Worm (Caenorhabditis elegans) whole organism, L4/young adult: ENCODE data around the gene hlh-28.
"Not testable (repeated sequence)": the region's sequence is repeated elsewhere in the genome, so short reads cannot be mapped to it uniquely, and the experiment has no call there.

Experiments used
- W03F9.2 ChIP-seq: fragments of 150-350 bp; optimal IDR thresholded peaks from 2 replicates; lab custom pipeline; 2014; ENCODE audit warnings: missing biosample characterization, missing genetic modification characterization
- dao-5 ChIP-seq: sonication (generic microtip); optimal IDR thresholded peaks from 2 replicates; lab custom pipeline; 2016; ENCODE audit warnings: missing genotype, missing genetic modification characterization, moderate library complexity, missing compliant biosample characterization
- him-1 ChIP-seq: sonication (generic microtip); optimal IDR thresholded peaks from 2 replicates; lab custom pipeline; 2016; ENCODE audit warnings: missing genotype, missing genetic modification reagents, missing genetic modification characterization, missing compliant biosample characterization

The hlh-28 gene

DNA sequence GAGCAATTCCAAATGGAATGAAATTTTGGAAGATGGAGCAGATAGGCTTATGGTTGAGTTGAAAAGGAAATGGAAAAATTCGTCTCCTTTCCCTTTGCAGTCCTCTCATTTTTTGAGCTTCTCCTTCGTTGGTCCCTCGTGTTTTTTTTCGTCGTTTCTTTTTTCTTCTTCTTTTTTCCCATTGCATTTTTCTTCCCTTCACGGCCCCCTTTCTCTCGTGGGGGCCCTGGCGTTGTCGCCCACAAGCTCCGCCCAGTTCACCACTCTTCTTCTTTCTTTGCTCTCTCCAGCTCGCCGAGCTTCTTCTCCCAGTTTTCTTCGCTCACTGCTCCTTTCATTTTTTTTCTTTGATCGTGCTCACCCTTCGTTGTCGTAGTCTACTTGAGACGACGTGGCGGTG is 31.4 kb upstream of the hlh-28 start:
- TF ChIP-seq dao-5 (tag; lab: Kevin White, UChicago) = no peak
- TF ChIP-seq him-1 = peak; percentile 30
- TF ChIP-seq W03F9.2 (tag; lab: Kevin White, UChicago) = no peak

ce11 chrX:17521425-17521824 is 29.4 kb upstream of the hlh-28 start:
- TF ChIP-seq dao-5 (tag; lab: Kevin White, UChicago) = no peak
- TF ChIP-seq W03F9.2 (tag; lab: Kevin White, UChicago) = no peak
- TF ChIP-seq him-1 = no peak

ce11 chrX:17527377-17527776 is 23.5 kb upstream of the hlh-28 start:
- TF ChIP-seq him-1 (no peak), dao-5 (tag; lab: Kevin White, UChicago) (no peak), W03F9.2 (tag; lab: Kevin White, UChicago) (no peak)

- TF ChIP-seq dao-5 (tag; lab: Kevin White, UChicago) = no peak
- TF ChIP-seq W03F9.2 (tag; lab: Kevin White, UChicago) = no peak
- no peak for TF ChIP-seq him-1
Measured at ce11 chrX:17528068-17528467, 22.8 kb upstream of the hlh-28 start, which contains the start of gene sup-10. Gene sup-10 (plus strand): TSS chrX:17528344.

DNA sequence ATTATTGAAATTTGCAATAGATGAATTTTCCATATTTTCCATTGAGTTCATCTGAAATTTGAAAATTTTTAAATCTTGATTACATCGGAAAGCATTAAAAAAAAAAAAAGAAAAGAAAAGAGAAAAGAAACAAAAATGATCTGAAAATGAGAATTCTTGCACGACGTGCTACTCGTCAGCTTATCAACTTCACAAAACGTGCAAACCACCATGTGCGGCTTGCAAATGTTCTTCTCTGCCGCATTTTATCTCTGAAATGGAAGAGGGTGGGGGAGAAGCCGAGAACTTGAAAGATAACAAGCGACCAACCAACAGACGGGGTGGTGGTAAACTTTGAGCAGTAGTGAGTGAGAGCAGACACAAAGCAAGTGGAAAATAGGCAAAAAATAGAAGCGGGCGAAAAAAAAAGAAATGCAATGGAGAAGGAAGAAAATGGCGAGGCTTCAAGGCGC is 16.8 kb upstream of the hlh-28 start, which contains the start of gene F31A3.3:
Gene F31A3.3, minus strand, starts transcription at position 51 of the 452 bp plus-strand sequence.
- TF ChIP-seq W03F9.2 (tag; lab: Kevin White, UChicago) (no peak), him-1 (no peak), dao-5 (tag; lab: Kevin White, UChicago) (no peak)

- TF ChIP-seq dao-5 (tag; lab: Kevin White, UChicago) = no peak
- TF ChIP-seq him-1 = no peak
- no peak for TF ChIP-seq W03F9.2 (tag; lab: Kevin White, UChicago)
Measured at ce11 chrX:17534877-17535276, 16.0 kb upstream of the hlh-28 start.

DNA sequence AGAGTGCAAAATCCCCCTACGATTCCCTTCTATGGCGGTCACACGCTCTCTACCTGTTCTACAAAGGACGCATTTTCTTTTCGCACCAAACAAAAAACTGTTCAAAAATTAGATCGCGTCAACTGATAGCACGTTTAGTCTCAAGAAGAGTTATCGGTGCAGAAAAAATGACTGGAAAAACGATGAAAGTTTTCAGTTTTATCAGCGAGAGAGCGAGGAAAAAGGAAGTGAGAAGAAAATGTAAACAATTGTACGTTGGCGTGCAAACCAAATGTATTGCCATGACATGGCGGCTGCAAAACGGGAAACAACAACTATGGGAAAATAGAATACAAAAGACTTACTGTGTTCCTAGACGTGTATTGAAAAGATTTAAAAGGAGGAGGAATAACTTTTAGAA is 13.3 kb upstream of the hlh-28 start:
- TF ChIP-seq dao-5 (tag; lab: Kevin White, UChicago) (no peak), W03F9.2 (tag; lab: Kevin White, UChicago) (no peak), him-1 (no peak)

- TF ChIP-seq dao-5 (tag; lab: Kevin White, UChicago) (no peak), W03F9.2 (tag; lab: Kevin White, UChicago) (no peak), him-1 (no peak)
Measured at ce11 chrX:17539968-17540367, 10.9 kb upstream of the hlh-28 start.

- TF ChIP-seq him-1 (peak; percentile 91), W03F9.2 (tag; lab: Kevin White, UChicago) (peak; percentile 68), dao-5 (tag; lab: Kevin White, UChicago) (no peak)
Measured at ce11 chrX:17544349-17544936, 6.4 kb upstream of the hlh-28 start.

- TF ChIP-seq dao-5 (tag; lab: Kevin White, UChicago) (no peak), him-1 (peak; percentile 22)
Measured at ce11 chrX:17545498-17545897, 5.4 kb upstream of the hlh-28 start.

DNA sequence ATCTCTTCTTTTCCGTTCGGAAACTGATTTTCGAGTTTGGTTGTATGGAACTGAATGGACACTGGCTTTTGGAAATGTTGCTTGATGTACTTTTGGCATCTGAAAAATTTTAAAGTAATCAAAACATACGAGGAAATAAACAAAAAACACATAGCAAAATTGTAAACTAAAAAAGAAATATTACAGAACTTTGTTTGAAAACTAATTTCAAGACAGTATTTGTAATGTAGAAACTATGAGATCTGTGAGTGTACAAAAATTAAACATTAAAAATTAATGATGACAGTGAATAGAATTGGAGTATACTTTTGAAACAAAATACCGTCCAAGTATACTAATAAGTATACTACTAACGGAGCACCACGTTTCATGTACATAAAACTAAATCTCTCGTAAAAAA is 2.3 kb upstream of the hlh-28 start, which contains the start of gene hlh-29:
Gene hlh-29, minus strand, starts transcription at position 101 of the 400 bp plus-strand sequence.
- TF ChIP-seq him-1; dao-5 (tag; lab: Kevin White, UChicago); W03F9.2 (tag; lab: Kevin White, UChicago): not testable (repeated sequence)

DNA sequence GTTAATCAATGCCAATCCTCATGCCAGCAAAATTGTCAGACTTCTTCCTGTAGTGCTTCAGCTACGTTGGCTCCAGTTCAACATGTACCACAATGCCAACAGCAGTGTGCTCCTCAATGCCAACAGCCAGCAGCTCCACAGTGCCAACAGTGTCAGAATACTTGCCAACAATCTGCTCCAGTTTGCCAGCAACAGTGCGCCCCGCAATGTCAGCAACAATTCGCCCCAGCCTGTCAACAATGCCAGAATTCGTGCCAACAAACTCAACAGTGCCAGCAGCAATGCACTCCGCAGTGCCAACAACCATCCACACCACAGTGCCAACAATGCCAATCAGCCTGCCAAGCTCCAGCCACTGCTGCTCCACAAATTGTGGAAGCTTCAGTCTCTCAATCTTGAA is 2.9 kb downstream of the hlh-28 start:
- TF ChIP-seq him-1 = no peak
- TF ChIP-seq W03F9.2 (tag; lab: Kevin White, UChicago) = no peak
- TF ChIP-seq dao-5 (tag; lab: Kevin White, UChicago) = no peak

DNA sequence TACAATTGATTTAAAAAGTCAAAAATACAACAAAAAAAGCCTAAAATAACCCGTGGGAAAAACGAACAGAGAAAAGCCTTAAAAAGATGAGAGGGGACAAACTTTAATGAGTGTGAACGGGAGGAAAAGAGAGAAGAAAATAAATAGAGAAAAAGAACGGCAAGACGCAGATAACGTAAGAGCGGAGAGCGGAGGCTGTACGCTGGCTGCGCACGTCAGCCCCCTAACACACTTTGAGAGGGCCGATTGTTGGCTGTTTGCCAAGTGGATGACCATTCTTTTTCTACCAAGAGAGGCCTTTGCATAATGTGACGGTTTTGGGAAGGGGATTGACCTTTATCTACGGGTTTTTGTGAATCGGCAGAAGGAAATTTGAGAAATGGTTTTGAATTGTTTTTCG is 11.3 kb downstream of the hlh-28 start:
- no peak for TF ChIP-seq W03F9.2 (tag; lab: Kevin White, UChicago)

DNA sequence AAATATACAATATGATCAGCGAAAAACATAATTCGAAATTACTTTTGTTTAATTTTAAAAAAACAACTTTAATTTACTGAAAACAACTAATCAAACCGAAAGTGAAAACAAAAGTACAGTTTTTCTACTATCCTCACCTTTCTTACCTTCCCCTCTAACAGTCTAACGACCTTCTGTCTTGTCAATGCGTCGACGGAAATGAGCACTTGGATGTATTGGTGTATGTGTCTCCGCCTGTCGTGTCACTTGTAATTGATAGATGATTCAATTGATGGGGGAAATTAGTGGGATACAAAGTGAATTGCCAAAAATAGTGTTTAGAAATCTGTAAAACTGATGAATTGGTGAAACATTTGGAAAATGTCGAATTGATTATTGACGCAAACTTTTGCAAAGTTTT is 12.6 kb downstream of the hlh-28 start, which contains the start of gene F31A3.5:
Gene F31A3.5, minus strand, starts transcription at position 200 of the 400 bp plus-strand sequence.
- TF ChIP-seq him-1 (no peak), W03F9.2 (tag; lab: Kevin White, UChicago) (no peak)

DNA sequence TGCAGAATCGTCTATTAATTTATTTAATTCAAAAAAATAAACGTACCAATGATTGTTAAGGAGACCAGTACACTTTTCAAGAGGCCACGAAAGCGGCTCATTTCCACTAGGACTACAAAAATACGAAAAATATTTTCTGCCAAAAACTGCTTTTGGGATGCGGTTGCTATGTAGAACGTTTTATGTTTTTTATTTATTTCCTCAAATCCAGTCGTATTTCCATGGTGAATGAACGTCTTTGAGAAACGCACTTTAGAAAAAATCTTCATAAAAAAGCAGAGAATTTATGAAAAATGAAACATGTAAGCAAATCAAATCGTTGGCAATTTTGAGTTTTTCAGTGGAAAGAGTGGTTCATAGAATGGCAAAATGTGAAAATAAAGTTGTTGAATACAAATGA is 16.5 kb downstream of the hlh-28 start, which contains the start of gene F39B3.7:
Gene F39B3.7, minus strand, starts transcription at position 101 of the 400 bp plus-strand sequence.
- TF ChIP-seq dao-5 (tag; lab: Kevin White, UChicago) = no peak
- no peak for TF ChIP-seq him-1
- no peak for TF ChIP-seq W03F9.2 (tag; lab: Kevin White, UChicago)
